Fruit fly (Drosophila melanogaster) whole organism, adult: ENCODE results near the gene Coq8.

Experiments used
- CG12768 ChIP-seq: fragments of 200-800 bp; sonication (Bioruptor generic); optimal IDR thresholded peaks from 2 replicates; lab custom pipeline; 2017; ENCODE audit warnings: missing biosample characterization, missing genetic modification characterization, mild to moderate bottlenecking, moderate library complexity, missing genetic modification reagents
- CG33017 ChIP-seq: fragments of 200-800 bp; sonication (Bioruptor generic); optimal IDR thresholded peaks from 2 replicates; lab custom pipeline; 2018; ENCODE audit warnings: missing biosample characterization, mild to moderate bottlenecking, missing genetic modification characterization, moderate library complexity
- CG5204 ChIP-seq: fragments of 200-800 bp; sonication (Bioruptor generic); optimal IDR thresholded peaks from 2 replicates; lab custom pipeline; 2016; ENCODE audit warnings: missing biosample characterization, missing genetic modification characterization
- CG7101 ChIP-seq: fragments of 200-800 bp; sonication (Bioruptor generic); optimal IDR thresholded peaks from 2 replicates; lab custom pipeline; 2018; ENCODE audit warnings: missing biosample characterization, mild to moderate bottlenecking, missing genetic modification characterization, moderate library complexity
- Hr96 ChIP-seq: fragments of 200-800 bp; sonication (Bioruptor generic); optimal IDR thresholded peaks from 2 replicates; lab custom pipeline; 2016; ENCODE audit warnings: missing biosample characterization, missing genetic modification characterization
- kay ChIP-seq: fragments of 200-800 bp; sonication (Bioruptor generic); peaks from one replicate; lab custom pipeline; 2016; ENCODE audit warnings: missing biosample characterization, missing genetic modification characterization, borderline replicate concordance
- tj ChIP-seq: fragments of 200-800 bp; sonication (Bioruptor generic); optimal IDR thresholded peaks from 3 replicates; lab custom pipeline; 2017; ENCODE audit warnings: missing biosample characterization, mild to moderate bottlenecking, missing genetic modification characterization, moderate library complexity

DNA sequence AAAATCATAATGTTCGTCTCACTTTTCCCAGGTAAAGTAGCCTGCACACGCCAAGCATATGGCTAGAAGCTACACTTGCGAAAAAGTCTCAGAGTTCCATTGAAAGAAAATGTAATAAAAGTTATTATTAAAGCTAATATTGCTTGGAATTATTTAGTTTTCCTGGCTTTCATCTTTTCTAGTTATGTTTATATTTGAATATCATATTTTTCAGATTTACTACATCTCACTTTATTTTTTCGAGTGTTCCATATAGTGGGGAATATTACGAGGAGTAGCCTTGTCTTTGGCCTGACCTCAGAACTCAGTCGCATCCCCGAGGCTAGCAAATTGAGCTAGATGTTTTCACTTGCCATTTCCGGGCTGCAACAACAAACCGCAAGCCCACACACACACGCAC, 13.4 kb downstream of the Coq8 start:
- TF ChIP-seq CG12768 (GFP tag; lab: Kevin White, UChicago) (no peak), CG5204 (GFP tag; lab: Kevin White, UChicago) (no peak), kay (GFP tag; lab: Kevin White, UChicago) (no peak), CG33017 (tag; lab: Kevin White, UChicago) (no peak), CG7101 (tag; lab: Kevin White, UChicago) (no peak), Hr96 (no peak), tj (GFP tag; lab: Kevin White, UChicago) (no peak)
